Fruit fly (Drosophila melanogaster) whole organism, embryonic: ENCODE results near the gene mRpS14.

ENCODE experiments used
- CG11398 ChIP-seq: fragments of 200-800 bp; sonication (Bioruptor generic); optimal IDR thresholded peaks from 2 replicates; lab custom pipeline; 2016; ENCODE audit warnings: missing biosample characterization, missing genetic modification characterization
- CG7987 ChIP-seq: fragments of 200-800 bp; sonication (Bioruptor generic); optimal IDR thresholded peaks from 2 replicates; lab custom pipeline; 2018; ENCODE audit warnings: missing biosample characterization, mild to moderate bottlenecking, missing genetic modification characterization, moderate library complexity
- ERR ChIP-seq: fragments of 200-800 bp; sonication (Bioruptor generic); optimal IDR thresholded peaks from 2 replicates; lab custom pipeline; 2016; ENCODE audit warnings: missing biosample characterization, missing genetic modification characterization
- Hey ChIP-seq: fragments of 200-800 bp; sonication (Bioruptor generic); optimal IDR thresholded peaks from 3 replicates; lab custom pipeline; 2018; ENCODE audit warnings: missing biosample characterization, mild to moderate bottlenecking, missing genetic modification characterization
- grau ChIP-seq: fragments of 200-800 bp; optimal IDR thresholded peaks from 3 replicates; lab custom pipeline; 2019; ENCODE audit warnings: missing biosample characterization, mild to moderate bottlenecking, missing genetic modification characterization, moderate library complexity
- grn ChIP-seq: fragments of 200-800 bp; sonication (Bioruptor generic); optimal IDR thresholded peaks from 3 replicates; lab custom pipeline; 2017; ENCODE audit warnings: missing biosample characterization, missing genetic modification characterization
- h ChIP-seq: fragments of >200 bp; optimal IDR thresholded peaks from 2 replicates; lab custom pipeline; 2017
- kah ChIP-seq: fragments of 200-800 bp; sonication (Bioruptor generic); optimal IDR thresholded peaks from 2 replicates; lab custom pipeline; 2018; ENCODE audit warnings: missing biosample characterization, mild to moderate bottlenecking, missing genetic modification characterization
- sqz ChIP-seq: fragments of 200-800 bp; sonication (Bioruptor generic); optimal IDR thresholded peaks from 3 replicates; lab custom pipeline; 2018; ENCODE audit warnings: missing biosample characterization, mild to moderate bottlenecking, missing genetic modification characterization

DNA sequence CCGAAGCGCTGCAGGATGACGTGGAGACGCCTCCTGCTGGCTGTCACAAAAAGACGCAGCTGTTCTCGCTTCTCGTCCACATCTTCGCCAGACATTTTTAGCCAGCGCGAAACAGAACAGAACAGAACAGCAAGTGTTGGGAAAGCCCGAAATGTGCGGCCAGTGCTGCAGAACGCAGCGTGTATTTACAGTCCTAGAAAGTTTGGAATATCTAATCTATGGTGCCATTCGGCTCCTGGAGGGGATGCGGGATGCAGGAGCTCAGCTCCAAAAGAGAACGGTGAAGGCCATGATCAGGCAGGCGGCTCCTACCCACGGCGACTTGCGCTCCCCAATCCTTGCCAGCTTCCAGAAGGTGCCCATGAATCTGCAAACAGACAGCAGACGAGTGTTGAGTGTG lies 14.2 kb upstream of the mRpS14 start, which contains the start of gene CG12204:
- TF ChIP-seq kah (GFP tag; lab: Kevin White, UChicago) (no peak), CG11398 (no peak), Hey (tag; lab: Kevin White, UChicago) (no peak), sqz (GFP tag; lab: Kevin White, UChicago) (no peak), grn (GFP tag; lab: Kevin White, UChicago) (no peak), ERR (GFP tag; lab: Kevin White, UChicago) (no peak), grau (tag; lab: Kevin White, UChicago) (no peak), CG7987 (no peak), h (lab: Kevin White, UChicago) (no peak)
